Fruit fly (Drosophila melanogaster) ovary, adult (tissue): ENCODE measurements around the gene CG11380.

Source experiments
- CG17801 ChIP-seq: fragments of 200-800 bp; optimal IDR thresholded peaks from 2 replicates; lab custom pipeline; 2019; ENCODE audit warnings: missing biosample characterization, mild to moderate bottlenecking, missing genetic modification characterization, moderate library complexity; ENCODE audit not compliant: partially characterized antibody

The CG11380 gene

dm6 chrX:1242049-1242448, 50.9 kb downstream of the CG11380 start:
- no peak for TF ChIP-seq CG17801 (GFP tag; lab: Kevin White, UChicago)
